Fruit fly (Drosophila melanogaster): ENCODE data around the gene MFS10.
A peak's percentile ranks its signal among the peaks of the same experiment; 100 is the strongest.

MFS10 gene

DNA sequence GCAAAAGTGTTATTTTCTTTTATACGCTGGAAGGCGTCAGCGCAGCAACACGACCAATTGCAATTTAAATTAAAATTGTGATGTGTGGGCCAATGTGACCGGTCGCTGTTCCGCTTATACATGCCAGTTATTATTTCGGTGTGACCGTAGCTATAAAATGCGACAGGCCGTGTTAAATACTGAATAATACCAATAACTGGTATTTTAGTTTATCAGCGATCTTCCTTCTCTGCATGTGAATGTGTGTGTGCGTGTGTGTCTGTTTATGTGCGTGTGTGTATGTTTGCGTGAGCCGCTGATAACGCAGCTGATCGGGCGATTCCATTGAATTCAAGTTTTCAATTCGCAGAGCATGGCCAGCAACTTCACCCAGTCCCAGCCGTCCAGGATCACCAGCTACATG is at the start of gene MFS10, which contains the start of the genes CG32638 and CG15717:
Gene MFS10, plus strand, starts transcription at position 269 of the 403 bp plus-strand sequence.
Gene CG32638, minus strand, starts transcription at position 45 of the 403 bp plus-strand sequence.
Gene CG15717, plus strand, starts transcription at position 203 of the 403 bp plus-strand sequence.
- TF ChIP-seq CG8478 (optimal IDR thresholded peaks at IDR 0.05): no peak
- TF ChIP-seq CTCF (optimal IDR thresholded peaks at IDR 0.05): peak in 1 of 2 experiments; percentile 12

DNA sequence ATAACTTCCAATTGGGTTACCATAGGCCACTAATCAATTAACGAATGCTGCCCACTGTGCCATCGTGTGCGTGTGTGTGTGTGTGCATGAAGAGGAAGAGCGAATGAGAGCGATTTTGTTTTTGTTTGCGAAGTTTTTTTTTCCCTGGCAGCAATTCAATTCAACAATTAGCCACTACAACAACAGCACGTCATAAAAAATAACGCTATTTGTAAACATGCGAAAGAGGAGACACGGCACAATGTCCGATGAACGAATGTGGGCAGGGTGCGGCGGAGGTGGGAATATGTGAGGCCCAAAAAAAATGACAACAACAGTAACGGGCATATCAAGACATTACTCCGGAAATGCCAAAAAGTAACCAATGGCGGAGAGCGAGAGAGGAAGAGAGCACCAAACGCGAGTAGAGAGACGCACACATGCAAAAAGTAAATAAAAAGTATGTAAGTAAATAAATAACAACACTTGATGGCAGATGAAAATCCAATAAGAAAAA is 41.4 kb upstream of the MFS10 start:
- TF ChIP-seq CTCF (optimal IDR thresholded peaks at IDR 0.05) (no peak), CG8478 (optimal IDR thresholded peaks at IDR 0.05) (no peak)

DNA sequence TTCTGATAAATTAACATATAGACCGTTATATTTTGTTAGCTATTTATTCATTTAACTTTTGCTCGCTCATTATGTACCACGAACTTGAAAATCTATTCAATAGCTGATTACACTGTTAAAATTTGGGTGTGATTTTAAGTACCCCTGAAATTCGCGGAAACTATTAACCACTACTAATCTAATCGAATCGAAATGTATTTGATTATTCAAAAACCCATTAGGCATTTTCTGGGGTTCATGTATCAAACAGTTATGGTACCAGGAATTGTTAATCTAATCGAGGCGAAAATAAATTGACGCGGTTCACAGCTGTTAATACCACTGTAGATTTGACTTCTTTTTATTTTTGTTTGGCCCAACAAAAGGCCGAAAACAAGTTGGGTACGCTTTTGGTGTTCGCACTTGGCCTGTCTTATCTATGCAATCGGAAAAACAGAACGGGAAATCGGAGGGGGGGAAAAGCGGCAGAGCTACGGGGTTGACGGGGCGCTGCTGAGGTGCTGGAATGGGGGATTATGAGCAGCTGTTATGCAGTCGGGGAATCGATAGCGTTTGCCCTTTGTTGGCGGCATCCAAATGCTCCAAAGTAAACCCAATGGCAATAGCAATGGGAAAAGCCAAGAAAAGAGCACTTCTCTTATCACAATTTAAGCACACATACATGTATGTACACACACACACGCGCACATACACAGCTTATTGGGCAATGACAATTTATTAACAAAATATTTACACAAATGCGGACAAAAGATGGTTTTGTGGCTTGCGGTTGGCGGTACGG is 40.6 kb upstream of the MFS10 start:
- no peak for TF ChIP-seq CTCF (optimal IDR thresholded peaks at IDR 0.05)
- no peak for TF ChIP-seq CG8478 (optimal IDR thresholded peaks at IDR 0.05)

DNA sequence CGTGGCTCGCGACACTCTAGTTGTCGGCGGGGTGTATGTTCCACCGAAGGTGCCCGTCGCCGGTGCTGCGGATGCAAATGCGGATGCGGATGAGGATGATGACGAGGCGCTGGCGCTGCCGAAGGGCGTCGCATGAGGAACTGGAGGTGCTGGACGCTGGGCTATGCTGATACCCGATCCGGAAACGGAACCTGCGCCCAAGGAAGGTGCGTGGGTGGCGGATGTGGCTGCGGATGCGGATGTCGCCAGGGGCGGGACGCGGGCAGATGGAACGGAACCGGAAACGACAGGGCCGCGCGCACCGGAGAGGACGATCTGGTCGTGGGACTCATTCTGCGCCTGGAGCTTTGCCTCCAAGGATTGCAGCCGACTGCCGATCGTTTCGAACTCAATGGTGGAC is 39.4 kb upstream of the MFS10 start:
- TF ChIP-seq CG8478 (optimal IDR thresholded peaks at IDR 0.05) (no peak), CTCF (optimal IDR thresholded peaks at IDR 0.05) (no peak)

DNA sequence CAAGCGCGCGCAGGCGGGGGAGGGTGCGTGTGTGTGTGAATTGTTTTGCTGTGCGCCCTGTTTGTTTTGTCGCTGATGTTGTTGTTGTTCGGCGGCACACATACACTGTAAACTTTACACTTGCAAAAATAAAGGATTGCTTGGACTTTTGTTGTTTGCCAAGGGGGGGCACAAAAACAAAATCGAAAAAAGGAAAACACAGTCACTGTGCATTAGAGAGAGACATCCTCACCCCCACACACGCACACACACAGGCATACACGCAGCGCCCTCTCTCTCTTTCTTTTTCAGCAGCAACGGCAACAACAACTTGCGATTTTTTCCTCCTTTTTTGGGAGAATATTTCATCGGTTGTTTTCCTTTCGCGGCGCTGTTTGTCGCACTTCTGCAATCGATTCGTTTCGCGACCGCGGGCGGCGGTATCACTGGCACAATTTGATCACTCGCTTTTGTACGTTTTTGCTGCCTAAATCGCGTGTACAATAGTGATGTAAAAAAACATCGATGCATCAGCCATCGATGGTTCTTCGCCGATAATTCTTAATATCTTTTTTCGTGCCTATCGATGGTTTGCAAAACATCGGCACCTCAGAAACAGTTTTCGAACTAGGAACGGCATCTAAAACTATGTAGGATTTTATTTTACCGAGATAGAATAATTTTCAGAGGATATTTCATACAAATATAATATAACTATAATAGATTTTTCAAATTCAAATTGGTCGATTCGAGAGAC is 38.7 kb upstream of the MFS10 start, which contains the start of gene hep:
Gene hep, minus strand, starts transcription at position 515 of the 736 bp plus-strand sequence.
- no peak for TF ChIP-seq CTCF (optimal IDR thresholded peaks at IDR 0.05)
- TF ChIP-seq CG8478 (optimal IDR thresholded peaks at IDR 0.05): no peak

DNA sequence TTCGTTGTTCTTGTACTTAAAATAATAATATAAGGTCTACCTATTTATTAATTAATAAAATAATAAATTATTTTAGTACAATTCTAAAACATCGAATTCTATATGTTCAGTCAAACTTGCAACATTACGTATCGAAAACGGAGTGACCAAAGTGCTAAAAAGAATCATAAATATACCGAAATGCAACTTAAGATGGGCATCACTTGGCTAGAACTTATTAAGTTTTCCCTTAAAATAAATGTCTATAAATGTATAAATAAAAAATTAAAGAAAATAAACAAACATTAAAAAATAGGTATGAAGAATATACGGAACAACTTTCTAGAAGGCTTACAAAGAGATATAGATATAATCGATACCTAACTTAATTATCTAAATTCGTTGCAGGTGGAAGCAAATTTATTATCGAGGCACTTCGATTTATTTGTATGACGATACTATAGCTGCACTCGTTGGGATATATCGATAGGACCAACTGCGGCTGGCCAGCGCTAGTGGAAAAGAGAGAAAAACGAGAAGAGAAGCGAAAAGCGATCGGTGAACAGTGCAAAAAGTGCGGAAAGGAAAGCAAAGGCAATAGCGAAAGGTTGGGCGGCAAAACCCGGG is 38.1 kb upstream of the MFS10 start, which contains the start of gene lic:
Gene lic, plus strand, starts transcription at position 490 of the 606 bp plus-strand sequence.
- TF ChIP-seq CG8478 (optimal IDR thresholded peaks at IDR 0.05) (no peak), CTCF (optimal IDR thresholded peaks at IDR 0.05) (no peak)

DNA sequence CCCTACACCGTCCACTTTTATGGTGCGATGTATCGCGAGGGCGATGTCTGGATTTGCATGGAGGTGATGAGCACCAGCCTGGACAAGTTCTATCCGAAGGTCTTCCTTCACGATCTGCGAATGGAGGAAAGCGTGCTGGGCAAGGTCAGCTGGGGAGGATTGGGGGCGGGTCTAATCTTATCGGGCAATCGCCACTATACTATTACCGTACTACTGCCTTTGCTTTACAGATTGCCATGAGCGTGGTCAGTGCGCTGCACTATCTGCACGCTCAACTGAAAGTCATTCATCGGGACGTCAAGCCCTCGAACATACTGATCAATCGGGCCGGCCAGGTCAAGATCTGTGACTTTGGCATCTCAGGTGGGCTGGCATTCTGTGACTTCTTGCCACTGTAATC is 37.0 kb upstream of the MFS10 start:
- TF ChIP-seq CTCF (optimal IDR thresholded peaks at IDR 0.05) (no peak), CG8478 (optimal IDR thresholded peaks at IDR 0.05) (no peak)

DNA sequence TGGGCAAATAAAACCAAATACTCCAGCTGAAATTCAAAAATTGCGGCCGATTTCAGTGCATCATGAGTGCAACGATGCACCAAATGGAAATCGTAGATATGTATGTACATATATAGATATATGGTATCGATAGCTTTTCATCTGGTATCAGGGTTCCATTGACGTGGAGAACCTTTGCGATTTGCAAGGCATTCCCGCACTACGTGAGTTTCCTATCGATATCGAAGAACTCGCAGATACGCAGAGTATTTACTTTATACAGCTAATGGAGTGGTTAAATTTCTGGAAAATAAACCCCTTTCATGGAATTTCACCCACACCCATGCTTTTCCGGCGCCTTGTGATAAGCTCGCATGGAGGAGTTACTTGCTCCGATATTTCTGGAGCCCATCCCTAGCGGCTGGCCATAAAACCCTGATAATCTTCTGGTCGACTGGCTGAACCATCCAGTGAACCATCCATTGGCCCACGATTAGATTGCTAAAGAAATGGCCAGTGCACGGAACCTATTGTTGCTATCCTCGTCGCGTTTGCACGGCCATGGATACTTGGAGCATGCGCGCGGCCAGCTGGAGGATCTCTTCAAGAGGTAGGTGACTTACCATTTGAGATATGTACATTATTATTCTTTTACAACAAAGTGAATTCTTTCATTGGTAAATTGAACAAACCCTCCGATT is 34.6 kb upstream of the MFS10 start, which contains the start of gene CG2200:
Gene CG2200, plus strand, starts transcription at position 215 of the 680 bp plus-strand sequence.
- TF ChIP-seq CG8478 (optimal IDR thresholded peaks at IDR 0.05): no peak
- TF ChIP-seq CTCF (optimal IDR thresholded peaks at IDR 0.05): no peak

DNA sequence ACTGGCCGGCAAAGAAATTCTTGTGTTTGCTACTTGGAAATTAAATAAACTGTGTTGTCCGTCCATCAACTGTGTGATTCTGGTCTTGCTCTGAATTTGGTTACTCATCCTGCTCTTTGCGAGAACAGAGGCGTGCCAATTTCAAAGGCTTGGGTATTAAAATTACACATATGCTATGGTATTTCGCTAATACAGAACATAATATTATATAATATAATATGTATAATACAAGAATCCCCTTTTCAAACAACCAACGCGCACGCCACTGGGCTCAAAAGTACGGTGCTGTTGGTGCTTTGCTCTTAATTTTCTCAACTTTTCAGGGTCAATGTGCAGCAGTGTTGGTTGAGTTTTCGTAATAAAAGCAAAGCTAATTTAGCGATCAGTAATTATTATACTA is 28.9 kb upstream of the MFS10 start:
- TF ChIP-seq CTCF (optimal IDR thresholded peaks at IDR 0.05): no peak
- TF ChIP-seq CG8478 (optimal IDR thresholded peaks at IDR 0.05): no peak

DNA sequence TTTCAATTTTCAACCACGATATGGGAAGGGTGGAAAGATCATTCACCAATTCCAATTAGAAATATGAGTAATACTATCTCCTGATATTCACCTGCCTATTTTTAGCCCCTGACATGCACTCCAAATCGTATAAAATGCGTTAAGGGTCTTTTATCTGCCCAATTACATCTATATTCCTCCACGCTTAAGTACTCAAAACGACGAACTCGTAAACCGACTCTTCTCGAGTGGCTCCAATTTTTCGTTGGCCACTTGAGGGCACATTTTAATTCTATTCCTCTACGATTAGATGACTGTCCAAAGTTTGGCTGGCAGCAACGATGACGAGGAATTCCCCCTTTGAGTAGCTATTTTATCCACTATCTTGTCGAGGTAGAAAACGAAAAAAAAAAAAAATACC is 27.0 kb upstream of the MFS10 start:
- TF ChIP-seq CG8478 (optimal IDR thresholded peaks at IDR 0.05): no peak
- no peak for TF ChIP-seq CTCF (optimal IDR thresholded peaks at IDR 0.05)

DNA sequence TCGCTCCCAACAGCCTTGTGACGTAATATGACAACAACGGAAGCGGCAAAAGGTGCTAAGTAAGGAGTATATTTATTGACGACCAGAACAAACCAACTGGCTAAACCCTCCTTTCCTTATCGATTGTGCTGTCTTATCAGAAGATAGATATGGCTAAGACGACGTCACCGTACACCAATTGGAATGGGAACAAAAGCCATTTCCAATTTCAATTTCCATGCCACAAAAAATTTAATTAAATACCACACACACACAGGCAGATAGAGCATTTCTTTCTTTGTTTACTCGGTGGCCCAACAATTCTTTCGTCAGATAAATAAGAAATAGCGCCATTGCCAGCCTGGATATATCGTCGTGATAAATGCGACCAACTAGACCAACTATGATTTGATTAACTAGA is 24.2 kb upstream of the MFS10 start:
- TF ChIP-seq CTCF (optimal IDR thresholded peaks at IDR 0.05) (no peak), CG8478 (optimal IDR thresholded peaks at IDR 0.05) (no peak)

DNA sequence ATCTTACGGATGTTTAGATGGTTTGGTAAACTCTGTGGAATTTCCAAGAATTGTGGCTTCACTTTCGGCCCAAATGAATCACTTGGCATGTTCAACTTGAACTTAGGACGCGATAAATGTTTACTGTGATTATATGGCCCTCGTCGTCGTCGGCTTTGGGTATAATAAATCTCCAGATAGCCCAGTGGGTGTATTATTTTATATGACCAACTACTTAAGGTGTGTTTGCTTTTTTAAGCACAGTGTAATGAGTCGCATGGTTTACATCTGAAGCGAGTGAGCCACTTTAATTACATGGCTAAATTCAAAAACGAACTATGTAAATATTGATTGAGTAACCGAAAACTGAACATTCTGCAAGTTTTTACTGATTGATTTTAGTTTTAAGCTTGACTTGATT is 23.6 kb upstream of the MFS10 start:
- TF ChIP-seq CG8478 (optimal IDR thresholded peaks at IDR 0.05): no peak
- no peak for TF ChIP-seq CTCF (optimal IDR thresholded peaks at IDR 0.05)

DNA sequence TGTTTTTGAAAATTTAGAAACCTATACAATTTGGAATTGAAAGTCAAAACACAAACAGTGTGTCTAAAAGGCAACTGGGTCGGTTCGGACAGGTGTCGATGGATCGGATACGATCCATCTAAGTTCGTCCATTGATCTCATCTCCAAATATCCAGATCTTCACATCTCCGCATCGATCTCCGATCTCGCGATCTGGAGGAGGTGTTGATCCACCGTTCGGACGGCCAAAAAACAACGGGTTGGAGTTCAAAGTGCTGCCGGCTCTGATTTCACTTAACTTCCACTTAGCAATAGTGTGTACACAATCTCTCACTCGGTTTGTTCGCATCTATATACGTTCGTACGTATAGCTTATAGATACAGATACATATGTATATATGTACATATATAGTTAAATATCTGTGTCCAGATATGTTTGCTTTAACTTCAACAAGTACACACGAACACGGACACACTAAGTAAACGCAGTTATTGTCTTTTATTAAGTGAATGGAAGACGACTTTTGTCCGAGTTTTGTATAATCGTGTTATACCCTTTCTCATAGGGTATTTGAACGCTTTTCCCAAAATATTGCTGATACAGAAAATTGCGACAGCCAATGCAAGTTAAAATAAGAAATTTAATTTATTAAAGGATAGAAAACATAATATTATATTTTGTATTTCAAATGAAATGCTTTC is 20.5 kb upstream of the MFS10 start, which contains the start of gene Fer3HCH:
Gene Fer3HCH, minus strand, starts transcription at position 51 of the 681 bp plus-strand sequence.
- TF ChIP-seq CG8478 (optimal IDR thresholded peaks at IDR 0.05) (no peak), CTCF (optimal IDR thresholded peaks at IDR 0.05) (no peak)

DNA sequence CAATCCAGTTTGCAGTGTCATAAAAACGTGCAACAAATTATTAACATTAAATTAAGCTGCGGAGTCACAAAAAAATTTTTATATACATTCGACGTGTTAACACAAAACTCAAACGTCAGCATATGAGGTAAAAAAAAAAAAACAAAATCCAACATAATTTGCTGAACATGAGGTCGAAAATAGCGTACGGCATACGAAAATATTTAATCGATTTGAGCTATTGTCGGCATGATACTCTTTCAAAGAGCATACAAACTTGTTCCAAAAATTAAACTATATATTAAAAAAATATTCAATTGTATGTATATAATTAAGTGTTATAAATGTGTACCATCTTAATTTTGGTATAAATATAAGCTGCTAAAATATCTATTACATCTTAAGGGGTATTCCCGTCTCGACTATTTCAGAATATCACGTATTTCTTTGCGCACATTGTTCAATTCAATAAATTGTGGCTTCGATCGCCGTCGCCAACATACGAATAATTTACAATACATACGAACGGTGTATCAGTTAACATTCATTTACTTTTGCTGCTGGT is 19.2 kb upstream of the MFS10 start:
- TF ChIP-seq CTCF (optimal IDR thresholded peaks at IDR 0.05) (no peak), CG8478 (optimal IDR thresholded peaks at IDR 0.05) (no peak)
